Fruit fly (Drosophila melanogaster) Kc167 (cell line): ENCODE results near the gene CG8135.

Experiments used
- Myc ChIP-seq: fragments of >200 bp; optimal IDR thresholded peaks from 2 replicates; lab custom pipeline; 2017; ENCODE audit warnings: missing external identifiers
- Sin3A ChIP-seq: fragments of >200 bp; optimal IDR thresholded peaks from 2 replicates; lab custom pipeline; 2018; ENCODE audit warnings: missing external identifiers
- h ChIP-seq: fragments of >200 bp; optimal IDR thresholded peaks from 3 replicates; lab custom pipeline; 2018; ENCODE audit warnings: missing external identifiers
- insv ChIP-seq: fragments of >200 bp; optimal IDR thresholded peaks from 3 replicates; lab custom pipeline; 2018; ENCODE audit warnings: missing external identifiers
- psq ChIP-seq: fragments of >200 bp; optimal IDR thresholded peaks from 2 replicates; lab custom pipeline; 2017; ENCODE audit warnings: missing external identifiers
- ttk ChIP-seq: sonication (Bioruptor generic); optimal IDR thresholded peaks from 2 replicates; lab custom pipeline; 2017; ENCODE audit warnings: missing external identifiers

CG8135 gene

dm6 chr3R:9437618-9438017, 33.4 kb downstream of the CG8135 start:
- no peak for TF ChIP-seq Myc
- no peak for TF ChIP-seq ttk
- TF ChIP-seq Sin3A (lab: Kevin White, UChicago), result no peak
- TF ChIP-seq insv, result no peak
- no peak for TF ChIP-seq psq
- no peak for TF ChIP-seq h (lab: Kevin White, UChicago)

- TF ChIP-seq Myc, result no peak
- no peak for TF ChIP-seq h (lab: Kevin White, UChicago)
- TF ChIP-seq insv, result no peak
- TF ChIP-seq Sin3A (lab: Kevin White, UChicago), result no peak
- no peak for TF ChIP-seq ttk
- TF ChIP-seq psq, result no peak
Measured at dm6 chr3R:9441134-9441533, 36.9 kb downstream of the CG8135 start.

- TF ChIP-seq Myc, result no peak
- no peak for TF ChIP-seq h (lab: Kevin White, UChicago)
- TF ChIP-seq psq, result no peak
- no peak for TF ChIP-seq insv
Measured at dm6 chr3R:9441996-9442395, 37.8 kb downstream of the CG8135 start.

DNA sequence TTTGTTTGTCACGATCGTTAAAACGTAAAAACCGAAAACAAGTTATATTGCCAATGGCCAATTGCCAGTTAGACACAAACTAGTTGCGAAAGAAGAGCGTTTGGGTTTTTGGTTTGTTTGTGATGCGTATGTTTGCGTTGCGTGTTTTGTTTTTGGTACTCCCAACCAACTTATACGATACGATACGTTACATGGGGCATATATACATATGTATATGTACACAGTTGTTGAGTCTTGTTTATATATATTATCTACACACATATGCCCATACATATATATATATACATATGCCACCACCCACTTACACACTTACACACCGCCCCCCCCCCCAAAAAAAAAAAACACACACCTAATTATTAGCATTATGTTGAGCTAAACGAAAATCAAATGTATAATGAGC, 44.1 kb downstream of the CG8135 start:
- TF ChIP-seq insv, result no peak
- no peak for TF ChIP-seq Sin3A (lab: Kevin White, UChicago)
- no peak for TF ChIP-seq h (lab: Kevin White, UChicago)
- TF ChIP-seq Myc, result no peak
- TF ChIP-seq psq, result no peak
- no peak for TF ChIP-seq ttk

DNA sequence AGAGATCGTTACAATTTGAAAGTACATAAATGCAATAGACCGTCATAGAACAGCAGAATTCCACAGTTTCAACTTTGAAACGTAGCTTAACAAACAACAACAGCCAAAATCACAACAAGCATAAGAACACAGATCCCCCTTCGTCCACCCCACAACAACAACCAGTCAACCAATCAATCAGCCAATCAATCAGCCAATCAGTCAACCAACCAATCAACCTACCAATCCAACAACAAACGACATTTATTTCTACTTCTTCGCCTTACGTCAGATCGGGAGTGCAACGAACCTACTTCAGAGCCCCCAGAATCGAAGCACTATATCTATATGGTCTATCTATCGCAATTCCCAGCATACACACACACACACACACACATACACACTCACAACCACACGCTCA, 46.5 kb downstream of the CG8135 start:
- TF ChIP-seq psq (no peak), ttk (no peak), insv (no peak), Myc (no peak), h (lab: Kevin White, UChicago) (no peak), Sin3A (lab: Kevin White, UChicago) (no peak)

DNA sequence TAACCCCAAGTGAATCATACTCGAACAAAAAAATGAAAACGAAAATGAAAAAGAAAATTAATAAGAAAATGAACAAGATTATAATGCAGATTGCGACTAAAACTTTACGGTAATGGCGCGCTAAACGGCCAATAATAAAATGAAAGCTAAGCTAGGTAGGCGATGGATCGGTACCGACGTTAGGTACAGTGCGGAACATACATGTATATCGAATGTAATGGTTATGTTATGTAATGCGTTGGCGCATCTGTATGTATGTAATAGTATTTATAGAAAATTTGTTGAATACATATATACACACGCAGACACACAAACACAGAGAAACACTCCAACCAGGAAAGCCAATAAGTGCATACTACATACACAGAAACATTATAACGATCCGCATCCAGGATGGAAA, 50.8 kb downstream of the CG8135 start:
- TF ChIP-seq Sin3A (lab: Kevin White, UChicago) (no peak), ttk (no peak), h (lab: Kevin White, UChicago) (no peak)

- TF ChIP-seq ttk (no peak), h (lab: Kevin White, UChicago) (no peak), insv (no peak), Sin3A (lab: Kevin White, UChicago) (no peak), Myc (no peak), psq (no peak)
Measured at dm6 chr3R:9456373-9456772, 52.2 kb downstream of the CG8135 start, which contains the start of gene GstZ1. Gene GstZ1 (minus strand): TSS chr3R:9456546.
